Fruit fly (Drosophila melanogaster): ENCODE data around the gene VhaM9.7-a.

- TF ChIP-seq gl (tag; optimal IDR thresholded peaks at IDR 0.05) (peak; percentile 82), D1 (tag; optimal IDR thresholded peaks at IDR 0.05) (peak; percentile 85), CG14655 (GFP tag; optimal IDR thresholded peaks at IDR 0.05) (peak; percentile 98), CG17806 (tag; optimal IDR thresholded peaks at IDR 0.05) (peak; percentile 92), EcR (GFP tag; optimal IDR thresholded peaks at IDR 0.05) (peak; percentile 97), Ets98B (GFP tag; IDR thresholded peaks at IDR 0.05) (peak; percentile 93)
Measured at dm6 chr3L:4239442-4240322, 22.8 kb upstream of the VhaM9.7-a start, which contains the start of gene Sqor.
